Fruit fly (Drosophila melanogaster) whole organism, prepupa: ENCODE measurements around the gene B52.

ENCODE experiments used
- Blimp-1 ChIP-seq: fragments of 200-800 bp; sonication (Bioruptor generic); optimal IDR thresholded peaks from 3 replicates; lab custom pipeline; 2017; ENCODE audit warnings: missing biosample characterization, missing genetic modification characterization, mild to moderate bottlenecking, moderate library complexity, missing genetic modification reagents
- CG10631 ChIP-seq: fragments of 200-800 bp; sonication (Bioruptor generic); optimal IDR thresholded peaks from 2 replicates; lab custom pipeline; 2016; ENCODE audit warnings: missing biosample characterization, missing genetic modification characterization
- CG15336 ChIP-seq: fragments of 200-800 bp; sonication (Bioruptor generic); IDR thresholded peaks from 2 replicates; pipeline ENCODE4 v1.3.6; 2022; ENCODE audit warnings: missing biosample characterization, missing genetic modification characterization
- CG16779 ChIP-seq: fragments of 200-800 bp; sonication (Bioruptor generic); optimal IDR thresholded peaks from 3 replicates; lab custom pipeline; 2017; ENCODE audit warnings: missing biosample characterization, mild to moderate bottlenecking, missing genetic modification characterization
- CG31627 ChIP-seq: fragments of 200-800 bp; sonication (Bioruptor generic); optimal IDR thresholded peaks from 3 replicates; lab custom pipeline; 2016; ENCODE audit warnings: missing biosample characterization, missing genetic modification characterization
- CG32006 ChIP-seq: fragments of 200-800 bp; sonication (Bioruptor generic); optimal IDR thresholded peaks from 3 replicates; lab custom pipeline; 2017; ENCODE audit warnings: missing biosample characterization, mild to moderate bottlenecking, missing genetic modification characterization
- CG34406 ChIP-seq: fragments of 200-800 bp; sonication (Bioruptor generic); optimal IDR thresholded peaks from 3 replicates; lab custom pipeline; 2016; ENCODE audit warnings: missing biosample characterization, missing genetic modification characterization
- CG3919 ChIP-seq: fragments of 200-800 bp; sonication (Bioruptor generic); optimal IDR thresholded peaks from 3 replicates; lab custom pipeline; 2016; ENCODE audit warnings: missing biosample characterization, missing genetic modification characterization
- CG6163 ChIP-seq: fragments of 200-800 bp; sonication (Bioruptor generic); IDR thresholded peaks from 3 replicates; pipeline ENCODE4 v1.3.6; 2022; ENCODE audit warnings: missing biosample characterization, missing genetic modification characterization
- CG6792 ChIP-seq: fragments of 200-800 bp; sonication (Bioruptor generic); optimal IDR thresholded peaks from 3 replicates; lab custom pipeline; 2016; ENCODE audit warnings: missing biosample characterization, missing genetic modification characterization
- CG7368 ChIP-seq: fragments of 200-800 bp; sonication (Bioruptor generic); optimal IDR thresholded peaks from 3 replicates; lab custom pipeline; 2016; ENCODE audit warnings: missing biosample characterization, missing genetic modification characterization
- CG8119 ChIP-seq: fragments of 200-800 bp; sonication (Bioruptor generic); IDR thresholded peaks from 3 replicates; pipeline ENCODE4 v1.3.6; 2022; ENCODE audit warnings: missing biosample characterization, missing genetic modification characterization
- CG8319 ChIP-seq: fragments of 200-800 bp; sonication (Bioruptor generic); optimal IDR thresholded peaks from 3 replicates; lab custom pipeline; 2016; ENCODE audit warnings: missing biosample characterization, missing genetic modification characterization
- CG8632 ChIP-seq: fragments of 200-800 bp; sonication (Bioruptor generic); optimal IDR thresholded peaks from 3 replicates; lab custom pipeline; 2016; ENCODE audit warnings: missing biosample characterization, missing genetic modification characterization
- CG9139 ChIP-seq: fragments of 200-800 bp; sonication (Bioruptor generic); optimal IDR thresholded peaks from 3 replicates; lab custom pipeline; 2017; ENCODE audit warnings: missing biosample characterization, mild to moderate bottlenecking, missing genetic modification characterization
- Eip78C ChIP-seq: fragments of 200-800 bp; sonication (Bioruptor generic); peaks from one replicate; lab custom pipeline; 2016; ENCODE audit warnings: missing biosample characterization, missing genetic modification characterization
- Ets96B ChIP-seq: fragments of 200-800 bp; optimal IDR thresholded peaks from 2 replicates; lab custom pipeline; 2019; ENCODE audit warnings: missing biosample characterization, mild to moderate bottlenecking, missing genetic modification characterization, moderate library complexity
- Hr4 ChIP-seq: fragments of 200-800 bp; sonication (Bioruptor generic); optimal IDR thresholded peaks from 3 replicates; lab custom pipeline; 2016; ENCODE audit warnings: missing biosample characterization, missing genetic modification characterization
- Lpt ChIP-seq: fragments of 200-800 bp; sonication (Bioruptor generic); optimal IDR thresholded peaks from 3 replicates; lab custom pipeline; 2016; ENCODE audit warnings: missing biosample characterization, missing genetic modification characterization
- Sox102F ChIP-seq: fragments of 200-800 bp; sonication (Bioruptor generic); optimal IDR thresholded peaks from 2 replicates; lab custom pipeline; 2016; ENCODE audit warnings: missing biosample characterization, mild to moderate bottlenecking, missing genetic modification characterization
- Sox15 ChIP-seq: fragments of 200-800 bp; sonication (Bioruptor generic); optimal IDR thresholded peaks from 3 replicates; lab custom pipeline; 2016; ENCODE audit warnings: missing biosample characterization, missing genetic modification characterization
- achi ChIP-seq: fragments of 200-800 bp; sonication (Bioruptor generic); optimal IDR thresholded peaks from 3 replicates; lab custom pipeline; 2016; ENCODE audit warnings: missing biosample characterization, missing genetic modification characterization
- acj6 ChIP-seq: fragments of 200-800 bp; sonication (Bioruptor generic); optimal IDR thresholded peaks from 3 replicates; lab custom pipeline; 2016; ENCODE audit warnings: missing biosample characterization, missing genetic modification characterization
- cyc ChIP-seq: fragments of 200-800 bp; sonication (Bioruptor generic); optimal IDR thresholded peaks from 3 replicates; lab custom pipeline; 2016; ENCODE audit warnings: missing biosample characterization, missing genetic modification characterization
- eg ChIP-seq: fragments of 200-800 bp; sonication (Bioruptor generic); IDR thresholded peaks from 3 replicates; pipeline ENCODE4 v1.3.6; 2022; ENCODE audit warnings: missing biosample characterization, missing genetic modification characterization
- esn ChIP-seq: fragments of 200-800 bp; sonication (Bioruptor generic); optimal IDR thresholded peaks from 2 replicates; lab custom pipeline; 2016; ENCODE audit warnings: missing biosample characterization, mild to moderate bottlenecking, missing genetic modification characterization, moderate library complexity
- fd59A ChIP-seq: fragments of 200-800 bp; sonication (Bioruptor generic); optimal IDR thresholded peaks from 2 replicates; lab custom pipeline; 2017; ENCODE audit warnings: missing biosample characterization, mild to moderate bottlenecking, missing genetic modification characterization, missing genetic modification reagents
- fkh ChIP-seq: fragments of 200-800 bp; sonication (Bioruptor generic); optimal IDR thresholded peaks from 3 replicates; lab custom pipeline; 2017; ENCODE audit warnings: missing biosample characterization, mild to moderate bottlenecking, missing genetic modification characterization, moderate library complexity
- lz ChIP-seq: fragments of 200-800 bp; sonication (Bioruptor generic); optimal IDR thresholded peaks from 3 replicates; lab custom pipeline; 2016; ENCODE audit warnings: missing biosample characterization, missing genetic modification characterization
- net ChIP-seq: fragments of 200-800 bp; sonication (Bioruptor generic); optimal IDR thresholded peaks from 3 replicates; lab custom pipeline; 2016; ENCODE audit warnings: missing biosample characterization, missing genetic modification characterization
- salr ChIP-seq, 2 experiments: fragments of 200-800 bp; sonication (Bioruptor generic); optimal IDR thresholded peaks; 3 replicates each; lab custom pipeline; 2016 to 2018; ENCODE audit warnings: missing biosample characterization in 2 of 2, missing genetic modification characterization in 2 of 2, mild to moderate bottlenecking in 1 of 2
- ss ChIP-seq, 2 experiments: fragments of 200-800 bp; sonication (Bioruptor generic); optimal IDR thresholded peaks; 2 replicates in 1 of 2; 3 replicates in 1 of 2; lab custom pipeline; 2017 to 2018; ENCODE audit warnings: mild to moderate bottlenecking in 2 of 2, missing biosample characterization in 2 of 2, missing genetic modification characterization in 2 of 2, moderate library complexity in 1 of 2
- topi ChIP-seq: fragments of 200-800 bp; sonication (Bioruptor generic); optimal IDR thresholded peaks from 3 replicates; lab custom pipeline; 2016; ENCODE audit warnings: missing biosample characterization, missing genetic modification characterization
- vri ChIP-seq: fragments of 200-800 bp; sonication (Bioruptor generic); optimal IDR thresholded peaks from 3 replicates; lab custom pipeline; 2016; ENCODE audit warnings: missing biosample characterization, mild to moderate bottlenecking, missing genetic modification characterization

Gene B52

DNA sequence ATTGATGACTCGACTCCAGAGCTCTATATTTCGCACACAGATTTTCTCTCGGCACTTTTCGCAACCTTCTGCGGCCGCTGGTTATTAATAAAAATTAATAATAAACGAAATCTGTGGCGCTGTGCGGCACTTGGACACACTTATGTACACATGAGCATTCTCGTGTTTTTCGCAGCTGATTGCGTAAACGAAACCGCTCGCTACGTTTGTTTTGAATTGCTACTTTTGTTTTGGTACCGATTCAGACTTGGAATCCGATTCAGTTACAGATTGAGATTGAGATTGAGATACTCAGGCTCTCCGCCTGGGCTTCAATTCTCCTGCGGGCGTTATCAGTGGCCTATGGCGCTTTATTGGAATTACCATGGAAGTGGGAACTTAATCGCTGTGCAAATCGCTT lies 24.9 kb downstream of the B52 start:
- TF ChIP-seq CG9139 (GFP tag; lab: Kevin White, UChicago) (no peak), esn (GFP tag; lab: Kevin White, UChicago) (no peak), topi (GFP tag; lab: Kevin White, UChicago) (no peak), eg (no peak), CG7368 (GFP tag; lab: Kevin White, UChicago) (no peak), Eip78C (GFP tag; lab: Kevin White, UChicago) (no peak), Sox102F (GFP tag; lab: Kevin White, UChicago) (no peak)
- TF ChIP-seq, all 60 proteins: peak for 0

dm6 chr3R:13686371-13687211 lies 25.5 kb downstream of the B52 start, which contains the start of gene omd:
Gene omd (minus strand): TSS chr3R:13687210.
- TF ChIP-seq topi (GFP tag; lab: Kevin White, UChicago) (no peak), CG16779 (peak; percentile 69), fkh (GFP tag; lab: Kevin White, UChicago) (peak; percentile 99), acj6 (GFP tag; lab: Kevin White, UChicago) (peak; percentile 16), esn (GFP tag; lab: Kevin White, UChicago) (no peak), Sox15 (GFP tag; lab: Kevin White, UChicago) (no peak), CG34406 (peak; percentile 20), Hr4 (GFP tag; lab: Kevin White, UChicago) (peak; percentile 52), Blimp-1 (no peak), CG32006 (GFP tag; lab: Kevin White, UChicago) (peak; percentile 51), CG6163 (peak; percentile 59; the same call in 2 of the 3 replicates), CG7368 (GFP tag; lab: Kevin White, UChicago) (peak; percentile 25), fd59A (GFP tag; lab: Kevin White, UChicago) (peak; percentile 0), CG10631 (no peak), CG8119 (GFP tag; lab: Robert Waterston, UW) (peak; percentile 43; the same call in 1 of the 3 replicates), Sox102F (GFP tag; lab: Kevin White, UChicago) (no peak), net (GFP tag; lab: Kevin White, UChicago) (peak; percentile 30), CG8319 (GFP tag; lab: Kevin White, UChicago) (no peak), CG8632 (peak; percentile 21), CG3919 (GFP tag; lab: Kevin White, UChicago) (peak; percentile 23), salr (GFP tag; optimal IDR thresholded peaks at IDR 0.05; lab: Kevin White, UChicago) (peak; percentile 5 to 14), CG15336 (GFP tag; lab: Robert Waterston, UW) (peak; percentile 24; the same call in 1 of the 2 replicates), achi (GFP tag; lab: Kevin White, UChicago) (peak; percentile 39), ss (GFP tag; optimal IDR thresholded peaks at IDR 0.05; lab: Kevin White, UChicago) (peak in 1 of 2 experiments; percentile 47), Eip78C (GFP tag; lab: Kevin White, UChicago) (peak; percentile 78)

dm6 chr3R:13693753-13694152 lies 32.6 kb downstream of the B52 start, which contains the start of gene CG14367:
Gene CG14367 (plus strand): TSS chr3R:13694053.
- no peak for TF ChIP-seq CG6792 (GFP tag; lab: Kevin White, UChicago)
- TF ChIP-seq CG31627 (GFP tag; lab: Kevin White, UChicago): no peak
- TF ChIP-seq cyc (GFP tag; lab: Kevin White, UChicago): no peak
- no peak for TF ChIP-seq Eip78C (GFP tag; lab: Kevin White, UChicago)
- no peak for TF ChIP-seq esn (GFP tag; lab: Kevin White, UChicago)

- TF ChIP-seq CG32006 (GFP tag; lab: Kevin White, UChicago): no peak
- TF ChIP-seq Ets96B (tag; lab: Kevin White, UChicago): no peak
- no peak for TF ChIP-seq Lpt
- TF ChIP-seq lz (GFP tag; lab: Kevin White, UChicago): no peak
- TF ChIP-seq vri: no peak
Observed at dm6 chr3R:13699350-13699749, 38.2 kb downstream of the B52 start.
